Fruit fly (Drosophila melanogaster) whole organism, prepupa: ENCODE measurements around the gene CG42460.

ENCODE experiments used
- Blimp-1 ChIP-seq: fragments of 200-800 bp; sonication (Bioruptor generic); optimal IDR thresholded peaks from 3 replicates; lab custom pipeline; 2017; ENCODE audit warnings: missing biosample characterization, missing genetic modification characterization, mild to moderate bottlenecking, moderate library complexity, missing genetic modification reagents
- CG10631 ChIP-seq: fragments of 200-800 bp; sonication (Bioruptor generic); optimal IDR thresholded peaks from 2 replicates; lab custom pipeline; 2016; ENCODE audit warnings: missing biosample characterization, missing genetic modification characterization
- CG10669 ChIP-seq: fragments of 200-800 bp; sonication (Bioruptor generic); optimal IDR thresholded peaks from 3 replicates; lab custom pipeline; 2018; ENCODE audit warnings: missing biosample characterization, mild to moderate bottlenecking, missing genetic modification characterization, moderate library complexity
- CG11294 ChIP-seq: fragments of 200-800 bp; sonication (Bioruptor generic); IDR thresholded peaks from 2 replicates; pipeline ENCODE4 v1.3.6; 2022; ENCODE audit warnings: missing biosample characterization, missing genetic modification characterization
- CG11762 ChIP-seq: fragments of 200-800 bp; sonication (Bioruptor generic); optimal IDR thresholded peaks from 3 replicates; lab custom pipeline; 2016; ENCODE audit warnings: missing biosample characterization, missing genetic modification characterization; ENCODE audit not compliant: insufficient read depth
- CG11902 ChIP-seq: fragments of 200-800 bp; sonication (Bioruptor generic); optimal IDR thresholded peaks from 3 replicates; lab custom pipeline; 2016; ENCODE audit warnings: missing biosample characterization, missing genetic modification characterization
- CG15336 ChIP-seq: fragments of 200-800 bp; sonication (Bioruptor generic); IDR thresholded peaks from 2 replicates; pipeline ENCODE4 v1.3.6; 2022; ENCODE audit warnings: missing biosample characterization, missing genetic modification characterization
- CG1621 ChIP-seq: fragments of 200-800 bp; sonication (Bioruptor generic); optimal IDR thresholded peaks from 3 replicates; lab custom pipeline; 2018; ENCODE audit warnings: missing biosample characterization, mild to moderate bottlenecking, missing genetic modification characterization
- CG31627 ChIP-seq: fragments of 200-800 bp; sonication (Bioruptor generic); optimal IDR thresholded peaks from 3 replicates; lab custom pipeline; 2016; ENCODE audit warnings: missing biosample characterization, missing genetic modification characterization
- CG34406 ChIP-seq: fragments of 200-800 bp; sonication (Bioruptor generic); optimal IDR thresholded peaks from 3 replicates; lab custom pipeline; 2016; ENCODE audit warnings: missing biosample characterization, missing genetic modification characterization
- CG3919 ChIP-seq: fragments of 200-800 bp; sonication (Bioruptor generic); optimal IDR thresholded peaks from 3 replicates; lab custom pipeline; 2016; ENCODE audit warnings: missing biosample characterization, missing genetic modification characterization
- CG4318 ChIP-seq: fragments of 200-800 bp; sonication (Bioruptor generic); optimal IDR thresholded peaks from 3 replicates; lab custom pipeline; 2017; ENCODE audit warnings: missing biosample characterization, mild to moderate bottlenecking, missing genetic modification characterization
- CG6163 ChIP-seq: fragments of 200-800 bp; sonication (Bioruptor generic); IDR thresholded peaks from 3 replicates; pipeline ENCODE4 v1.3.6; 2022; ENCODE audit warnings: missing biosample characterization, missing genetic modification characterization
- CG6276 ChIP-seq: fragments of 200-800 bp; sonication (Bioruptor generic); optimal IDR thresholded peaks from 2 replicates; lab custom pipeline; 2017; ENCODE audit warnings: missing biosample characterization, mild to moderate bottlenecking, missing genetic modification characterization
- CG6854 ChIP-seq: fragments of 200-800 bp; sonication (Bioruptor generic); optimal IDR thresholded peaks from 2 replicates; lab custom pipeline; 2017; ENCODE audit warnings: missing biosample characterization, mild to moderate bottlenecking, missing genetic modification characterization
- CG7368 ChIP-seq: fragments of 200-800 bp; sonication (Bioruptor generic); optimal IDR thresholded peaks from 3 replicates; lab custom pipeline; 2016; ENCODE audit warnings: missing biosample characterization, missing genetic modification characterization
- CG8319 ChIP-seq: fragments of 200-800 bp; sonication (Bioruptor generic); optimal IDR thresholded peaks from 3 replicates; lab custom pipeline; 2016; ENCODE audit warnings: missing biosample characterization, missing genetic modification characterization
- CG8632 ChIP-seq: fragments of 200-800 bp; sonication (Bioruptor generic); optimal IDR thresholded peaks from 3 replicates; lab custom pipeline; 2016; ENCODE audit warnings: missing biosample characterization, missing genetic modification characterization
- CG9139 ChIP-seq: fragments of 200-800 bp; sonication (Bioruptor generic); optimal IDR thresholded peaks from 3 replicates; lab custom pipeline; 2017; ENCODE audit warnings: missing biosample characterization, mild to moderate bottlenecking, missing genetic modification characterization
- Eip75B ChIP-seq: fragments of 200-800 bp; sonication (Bioruptor generic); optimal IDR thresholded peaks from 3 replicates; lab custom pipeline; 2016; ENCODE audit warnings: missing biosample characterization, missing genetic modification characterization
- Eip78C ChIP-seq: fragments of 200-800 bp; sonication (Bioruptor generic); peaks from one replicate; lab custom pipeline; 2016; ENCODE audit warnings: missing biosample characterization, missing genetic modification characterization
- Eip93F ChIP-seq: fragments of 200-800 bp; sonication (Bioruptor generic); optimal IDR thresholded peaks from 2 replicates; lab custom pipeline; 2016; ENCODE audit warnings: missing biosample characterization, mild to moderate bottlenecking, missing genetic modification characterization
- Ets96B ChIP-seq: fragments of 200-800 bp; optimal IDR thresholded peaks from 2 replicates; lab custom pipeline; 2019; ENCODE audit warnings: missing biosample characterization, mild to moderate bottlenecking, missing genetic modification characterization, moderate library complexity
- Hr38 ChIP-seq: sonication (Bioruptor generic); optimal IDR thresholded peaks from 2 replicates; lab custom pipeline; 2016; ENCODE audit warnings: missing biosample characterization, missing genetic modification characterization
- Hr39 ChIP-seq: fragments of 200-800 bp; sonication (Bioruptor generic); optimal IDR thresholded peaks from 2 replicates; lab custom pipeline; 2016; ENCODE audit warnings: missing biosample characterization, missing genetic modification characterization
- Hr4 ChIP-seq: fragments of 200-800 bp; sonication (Bioruptor generic); optimal IDR thresholded peaks from 3 replicates; lab custom pipeline; 2016; ENCODE audit warnings: missing biosample characterization, missing genetic modification characterization
- OdsH ChIP-seq: fragments of 200-800 bp; sonication (Bioruptor generic); optimal IDR thresholded peaks from 3 replicates; lab custom pipeline; 2016; ENCODE audit warnings: missing biosample characterization, missing genetic modification characterization
- Smox ChIP-seq: fragments of 200-800 bp; sonication (Bioruptor generic); optimal IDR thresholded peaks from 3 replicates; lab custom pipeline; 2016; ENCODE audit warnings: missing biosample characterization, missing genetic modification characterization
- Sox102F ChIP-seq: fragments of 200-800 bp; sonication (Bioruptor generic); optimal IDR thresholded peaks from 2 replicates; lab custom pipeline; 2016; ENCODE audit warnings: missing biosample characterization, mild to moderate bottlenecking, missing genetic modification characterization
- Sox14 ChIP-seq: fragments of 200-800 bp; sonication (Bioruptor generic); optimal IDR thresholded peaks from 3 replicates; lab custom pipeline; 2016; ENCODE audit warnings: missing biosample characterization, missing genetic modification characterization
- Sox15 ChIP-seq: fragments of 200-800 bp; sonication (Bioruptor generic); optimal IDR thresholded peaks from 3 replicates; lab custom pipeline; 2016; ENCODE audit warnings: missing biosample characterization, missing genetic modification characterization
- achi ChIP-seq: fragments of 200-800 bp; sonication (Bioruptor generic); optimal IDR thresholded peaks from 3 replicates; lab custom pipeline; 2016; ENCODE audit warnings: missing biosample characterization, missing genetic modification characterization
- acj6 ChIP-seq: fragments of 200-800 bp; sonication (Bioruptor generic); optimal IDR thresholded peaks from 3 replicates; lab custom pipeline; 2016; ENCODE audit warnings: missing biosample characterization, missing genetic modification characterization
- dac ChIP-seq: fragments of 200-800 bp; sonication (Bioruptor generic); optimal IDR thresholded peaks from 2 replicates; lab custom pipeline; 2017; ENCODE audit warnings: missing biosample characterization, mild to moderate bottlenecking, missing genetic modification characterization
- dsx ChIP-seq: fragments of 200-800 bp; optimal IDR thresholded peaks from 3 replicates; lab custom pipeline; 2019; ENCODE audit warnings: missing biosample characterization, mild to moderate bottlenecking, missing genetic modification characterization, moderate library complexity; ENCODE audit not compliant: poor library complexity, severe bottlenecking
- eg ChIP-seq: fragments of 200-800 bp; sonication (Bioruptor generic); IDR thresholded peaks from 3 replicates; pipeline ENCODE4 v1.3.6; 2022; ENCODE audit warnings: missing biosample characterization, missing genetic modification characterization
- esn ChIP-seq: fragments of 200-800 bp; sonication (Bioruptor generic); optimal IDR thresholded peaks from 2 replicates; lab custom pipeline; 2016; ENCODE audit warnings: missing biosample characterization, mild to moderate bottlenecking, missing genetic modification characterization, moderate library complexity
- fd59A ChIP-seq: fragments of 200-800 bp; sonication (Bioruptor generic); optimal IDR thresholded peaks from 2 replicates; lab custom pipeline; 2017; ENCODE audit warnings: missing biosample characterization, mild to moderate bottlenecking, missing genetic modification characterization, missing genetic modification reagents
- fd85E ChIP-seq: fragments of 200-800 bp; sonication (Bioruptor generic); optimal IDR thresholded peaks from 3 replicates; lab custom pipeline; 2016; ENCODE audit warnings: missing biosample characterization, missing genetic modification characterization
- fkh ChIP-seq: fragments of 200-800 bp; sonication (Bioruptor generic); optimal IDR thresholded peaks from 3 replicates; lab custom pipeline; 2017; ENCODE audit warnings: missing biosample characterization, mild to moderate bottlenecking, missing genetic modification characterization, moderate library complexity
- lz ChIP-seq: fragments of 200-800 bp; sonication (Bioruptor generic); optimal IDR thresholded peaks from 3 replicates; lab custom pipeline; 2016; ENCODE audit warnings: missing biosample characterization, missing genetic modification characterization
- net ChIP-seq: fragments of 200-800 bp; sonication (Bioruptor generic); optimal IDR thresholded peaks from 3 replicates; lab custom pipeline; 2016; ENCODE audit warnings: missing biosample characterization, missing genetic modification characterization
- salr ChIP-seq, 2 experiments: fragments of 200-800 bp; sonication (Bioruptor generic); optimal IDR thresholded peaks; 3 replicates each; lab custom pipeline; 2016 to 2018; ENCODE audit warnings: missing biosample characterization in 2 of 2, missing genetic modification characterization in 2 of 2, mild to moderate bottlenecking in 1 of 2
- ss ChIP-seq, 2 experiments: fragments of 200-800 bp; sonication (Bioruptor generic); optimal IDR thresholded peaks; 2 replicates in 1 of 2; 3 replicates in 1 of 2; lab custom pipeline; 2017 to 2018; ENCODE audit warnings: mild to moderate bottlenecking in 2 of 2, missing biosample characterization in 2 of 2, missing genetic modification characterization in 2 of 2, moderate library complexity in 1 of 2
- svp ChIP-seq: fragments of 200-800 bp; sonication (Bioruptor generic); peaks from one replicate; lab custom pipeline; 2016; ENCODE audit warnings: missing biosample characterization, missing genetic modification characterization
- topi ChIP-seq: fragments of 200-800 bp; sonication (Bioruptor generic); optimal IDR thresholded peaks from 3 replicates; lab custom pipeline; 2016; ENCODE audit warnings: missing biosample characterization, missing genetic modification characterization

The CG42460 gene

DNA sequence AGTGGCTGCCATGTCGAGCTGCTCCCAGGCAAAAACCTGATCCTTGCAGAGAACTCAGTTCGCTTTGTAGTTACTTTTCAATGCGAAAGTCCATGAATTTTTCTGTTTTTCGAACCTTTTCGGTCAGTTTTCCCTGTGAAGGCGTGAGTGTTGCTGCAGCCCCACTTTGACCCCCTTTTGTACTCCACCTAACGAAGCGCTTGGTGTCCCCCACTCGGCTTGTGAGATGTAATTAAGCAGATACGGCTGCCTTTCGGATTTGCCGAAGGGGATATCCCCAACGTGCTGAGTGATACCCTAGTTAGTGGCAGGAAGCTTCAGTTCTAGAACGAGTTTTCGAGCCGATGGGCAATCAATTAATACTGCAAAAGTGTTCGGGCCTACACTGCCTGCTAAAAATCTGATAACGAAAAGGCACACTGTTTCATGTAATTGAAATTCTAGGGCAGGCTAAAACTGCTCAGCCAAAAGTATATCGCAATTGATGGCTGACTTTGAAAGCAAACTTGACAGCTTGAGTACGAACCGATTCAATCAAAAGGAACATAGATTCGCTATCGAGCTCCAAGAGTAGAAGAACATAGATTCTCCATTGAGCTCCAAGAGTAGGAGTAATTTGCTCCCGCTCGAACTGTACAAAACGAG, 36.6 kb downstream of the CG42460 start (continued):
- no peak for TF ChIP-seq CG4318
- TF ChIP-seq Hr39 (GFP tag; lab: Kevin White, UChicago) = peak; percentile 25
- TF ChIP-seq CG34406 (GFP tag; lab: Kevin White, UChicago) = peak; percentile 5
- TF ChIP-seq CG10631 (GFP tag; lab: Kevin White, UChicago) = peak; percentile 39
- peak; percentile 19 for TF ChIP-seq esn (GFP tag; lab: Kevin White, UChicago)
- TF ChIP-seq net (GFP tag; lab: Kevin White, UChicago) = peak; percentile 26
- TF ChIP-seq CG3919 (GFP tag; lab: Kevin White, UChicago) = peak; percentile 52
- peak; percentile 32 for TF ChIP-seq OdsH (GFP tag; lab: Kevin White, UChicago)
- no peak for TF ChIP-seq CG11762 (GFP tag; lab: Kevin White, UChicago)
- TF ChIP-seq CG6276 (GFP tag; lab: Kevin White, UChicago) = no peak
- TF ChIP-seq CG7368 = no peak
- TF ChIP-seq ss (GFP tag; optimal IDR thresholded peaks at IDR 0.05; lab: Kevin White, UChicago) = peak; percentile 72 to 77
- no peak for TF ChIP-seq Blimp-1 (GFP tag; lab: Kevin White, UChicago)
- TF ChIP-seq CG9139 (GFP tag; lab: Kevin White, UChicago) = peak; percentile 4
- peak; percentile 80 for TF ChIP-seq dsx (GFP tag; lab: Kevin White, UChicago)
- TF ChIP-seq fd85E (GFP tag; lab: Kevin White, UChicago) = no peak
- no peak for TF ChIP-seq fkh
- TF ChIP-seq Sox14 (GFP tag; lab: Kevin White, UChicago) = peak; percentile 27
- TF ChIP-seq CG10669 = peak; percentile 62
- peak; percentile 45; the same call in 2 of the 3 replicates for TF ChIP-seq CG6163
- TF ChIP-seq topi = peak; percentile 36
- TF ChIP-seq Hr4 (GFP tag; lab: Kevin White, UChicago) = no peak
- no peak for TF ChIP-seq salr (GFP tag; optimal IDR thresholded peaks at IDR 0.05; lab: Kevin White, UChicago)
- peak; percentile 91 for TF ChIP-seq Eip78C (GFP tag; lab: Kevin White, UChicago)
- TF ChIP-seq CG8319 (GFP tag; lab: Kevin White, UChicago) = no peak
- TF ChIP-seq Smox (GFP tag; lab: Kevin White, UChicago) = no peak
- TF ChIP-seq fd59A = peak; percentile 63
- peak; percentile 10 for TF ChIP-seq Sox15 (GFP tag; lab: Kevin White, UChicago)
- TF ChIP-seq CG11902 (GFP tag; lab: Kevin White, UChicago) = no peak
- TF ChIP-seq CG15336 = no peak
- TF ChIP-seq dac = no peak
- TF ChIP-seq CG31627 = peak; percentile 12
- peak; percentile 29 for TF ChIP-seq Sox102F (GFP tag; lab: Kevin White, UChicago)
- TF ChIP-seq CG1621 (tag; lab: Kevin White, UChicago) = peak; percentile 41

DNA sequence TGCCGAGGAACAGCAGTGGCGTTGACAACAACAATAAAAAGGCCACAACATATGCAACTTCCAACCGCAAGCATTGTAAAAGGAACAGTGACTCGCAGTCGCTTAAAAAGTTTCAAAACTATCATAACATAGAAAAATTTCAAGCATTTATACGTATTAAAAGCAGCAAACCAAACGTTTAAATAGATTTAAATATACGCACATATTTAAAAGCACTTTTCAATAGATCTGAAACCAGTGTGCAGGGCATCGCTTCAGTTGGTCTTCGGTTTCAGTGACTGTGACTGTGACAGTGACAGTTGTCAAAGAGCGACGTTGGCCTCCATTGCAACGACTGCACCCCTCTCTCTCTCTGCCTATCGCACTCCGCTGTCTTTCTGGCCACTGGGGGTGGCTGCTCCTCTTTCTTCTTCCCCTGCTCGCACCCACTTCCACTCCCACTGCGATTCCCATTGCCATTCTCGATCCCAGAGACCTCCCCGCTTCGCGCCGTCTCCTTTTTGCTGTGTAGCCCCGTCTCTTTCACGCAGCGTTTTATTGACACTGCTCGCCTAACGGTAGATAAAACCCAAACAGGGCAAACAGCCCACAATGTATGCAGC, 40.0 kb downstream of the CG42460 start:
- TF ChIP-seq Sox15 (GFP tag; lab: Kevin White, UChicago) (peak; percentile 87), Blimp-1 (GFP tag; lab: Kevin White, UChicago) (peak; percentile 69), CG1621 (tag; lab: Kevin White, UChicago) (peak; percentile 93), acj6 (GFP tag; lab: Kevin White, UChicago) (peak; percentile 92), dac (peak; percentile 90), Hr38 (peak; percentile 46), CG6854 (peak; percentile 77), topi (peak; percentile 90), CG6163 (peak; percentile 98), CG11902 (GFP tag; lab: Kevin White, UChicago) (peak; percentile 91), fd85E (GFP tag; lab: Kevin White, UChicago) (peak; percentile 76), Hr39 (GFP tag; lab: Kevin White, UChicago) (peak; percentile 91), achi (GFP tag; lab: Kevin White, UChicago) (peak; percentile 95), svp (peak; percentile 97), CG3919 (GFP tag; lab: Kevin White, UChicago) (peak; percentile 93), Sox14 (GFP tag; lab: Kevin White, UChicago) (peak; percentile 96), CG10669 (peak; percentile 94), Eip78C (GFP tag; lab: Kevin White, UChicago) (peak; percentile 98), CG15336 (peak; percentile 93), eg (GFP tag; lab: Robert Waterston, UW) (peak; percentile 99), lz (peak; percentile 91), CG8632 (peak; percentile 92), Ets96B (peak; percentile 93), CG11294 (peak; percentile 96), ss (GFP tag; optimal IDR thresholded peaks at IDR 0.05; lab: Kevin White, UChicago) (peak; percentile 83 to 91), Hr4 (GFP tag; lab: Kevin White, UChicago) (peak; percentile 94), dsx (GFP tag; lab: Kevin White, UChicago) (peak; percentile 89), salr (GFP tag; optimal IDR thresholded peaks at IDR 0.05; lab: Kevin White, UChicago) (peak; percentile 86 to 91), Eip93F (no peak), Eip75B (GFP tag; lab: Kevin White, UChicago) (peak; percentile 92)
